Worm (Caenorhabditis elegans) whole organism, early embryonic: ENCODE measurements around the gene mcm-10.

Experiments
- B0310.2 ChIP-seq: sonication (generic microtip); optimal IDR thresholded peaks from 2 replicates; lab custom pipeline; 2016; ENCODE audit warnings: mild to moderate bottlenecking, missing genetic modification characterization, missing compliant biosample characterization
- F13C5.2 ChIP-seq: sonication (generic microtip); optimal IDR thresholded peaks from 2 replicates; lab custom pipeline; 2017; ENCODE audit warnings: mild to moderate bottlenecking, missing genetic modification characterization, inconsistent platforms, missing compliant biosample characterization
- aly-1 ChIP-seq: sonication (generic microtip); optimal IDR thresholded peaks from 2 replicates; lab custom pipeline; 2016; ENCODE audit warnings: missing genetic modification characterization, missing compliant biosample characterization
- ama-1 ChIP-seq: fragments of 150-350 bp; optimal IDR thresholded peaks from 2 replicates; lab custom pipeline; 2014
- ceh-13 ChIP-seq: fragments of 200-800 bp; sonication (Bioruptor generic); optimal IDR thresholded peaks from 2 replicates; lab custom pipeline; 2018; ENCODE audit warnings: mild to moderate bottlenecking, missing genetic modification characterization, missing compliant biosample characterization
- ceh-36 ChIP-seq: sonication (generic microtip); optimal IDR thresholded peaks from 2 replicates; lab custom pipeline; 2016; ENCODE audit warnings: missing genetic modification characterization, inconsistent platforms, missing compliant biosample characterization
- flt-1 ChIP-seq: fragments of 200-800 bp; sonication (Bioruptor generic); IDR thresholded peaks from 2 replicates; pipeline ENCODE4 v1.3.6; 2022; ENCODE audit warnings: missing genetic modification characterization, missing compliant biosample characterization
- hmbx-1 ChIP-seq: sonication (generic microtip); optimal IDR thresholded peaks from 2 replicates; lab custom pipeline; 2016; ENCODE audit warnings: mild to moderate bottlenecking, missing genetic modification characterization, missing compliant biosample characterization
- hmg-4 ChIP-seq: fragments of 200-800 bp; sonication (Bioruptor generic); optimal IDR thresholded peaks from 2 replicates; lab custom pipeline; 2018; ENCODE audit warnings: mild to moderate bottlenecking, missing genetic modification characterization, missing compliant biosample characterization
- pes-1 ChIP-seq: fragments of 200-800 bp; sonication (Bioruptor generic); IDR thresholded peaks from 2 replicates; pipeline ENCODE4 v1.3.6; 2022; ENCODE audit warnings: missing genetic modification reagents, missing genetic modification characterization, missing compliant biosample characterization
- scrt-1 ChIP-seq: fragments of 200-800 bp; sonication (Bioruptor generic); IDR thresholded peaks from 2 replicates; pipeline ENCODE4 v1.3.6; 2022; ENCODE audit warnings: missing genetic modification characterization, missing compliant biosample characterization
- sea-1 ChIP-seq: fragments of 200-800 bp; sonication (Bioruptor generic); conservative IDR thresholded peaks from 2 replicates; pipeline ENCODE4 v1.3.6; 2022; ENCODE audit warnings: missing genetic modification characterization, missing compliant biosample characterization
- tbx-11 ChIP-seq: fragments of 200-800 bp; sonication (Bioruptor generic); IDR thresholded peaks from 2 replicates; pipeline ENCODE4 v1.3.6; 2022; ENCODE audit warnings: missing genetic modification characterization, missing compliant biosample characterization
- tbx-37 ChIP-seq: fragments of 200-800 bp; sonication (Bioruptor generic); conservative IDR thresholded peaks from 2 replicates; pipeline ENCODE4 v1.3.6; 2022; ENCODE audit warnings: missing genetic modification reagents, missing genetic modification characterization, missing compliant biosample characterization
- tra-4 ChIP-seq: sonication (generic microtip); optimal IDR thresholded peaks from 2 replicates; lab custom pipeline; 2017; ENCODE audit warnings: missing genetic modification characterization, missing compliant biosample characterization

Gene mcm-10

ce11 chrIII:11371688-11372087, 54.3 kb downstream of the mcm-10 start, which contains the start of gene tba-7:
tba-7 (minus strand) TSS chrIII:11371788.
- no peak for TF ChIP-seq pes-1 (GFP tag; lab: Robert Waterston, UW)
- TF ChIP-seq tra-4 (tag; lab: Kevin White, UChicago), result no peak
- TF ChIP-seq hmbx-1, result no peak
- TF ChIP-seq hmg-4, result no peak
- TF ChIP-seq sea-1 (GFP tag; lab: Robert Waterston, UW), result no peak
- TF ChIP-seq scrt-1 (GFP tag; lab: Robert Waterston, UW), result no peak
- no peak for TF ChIP-seq ceh-13 (GFP tag; lab: Kevin White, UChicago)
- TF ChIP-seq tbx-11, result no peak
- TF ChIP-seq tbx-37 (GFP tag; lab: Robert Waterston, UW), result no peak
- no peak for TF ChIP-seq F13C5.2 (tag; lab: Kevin White, UChicago)

- TF ChIP-seq tra-4 (tag; lab: Kevin White, UChicago) (no peak), ceh-36 (tag; lab: Kevin White, UChicago) (no peak), tbx-11 (no peak), scrt-1 (GFP tag; lab: Robert Waterston, UW) (no peak), aly-1 (tag; lab: Kevin White, UChicago) (no peak), hmg-4 (no peak), B0310.2 (tag; lab: Kevin White, UChicago) (no peak), hmbx-1 (no peak), flt-1 (no peak), pes-1 (GFP tag; lab: Robert Waterston, UW) (no peak), ama-1 (lab: Kevin White, UChicago) (no peak), tbx-37 (GFP tag; lab: Robert Waterston, UW) (no peak)
Observed at ce11 chrIII:11372199-11372938, 55.0 kb downstream of the mcm-10 start.
